Fruit fly (Drosophila melanogaster) whole organism, prepupa: ENCODE results near the gene ymp.

ENCODE experiments used
- Blimp-1 ChIP-seq: fragments of 200-800 bp; sonication (Bioruptor generic); optimal IDR thresholded peaks from 3 replicates; lab custom pipeline; 2017; ENCODE audit warnings: missing biosample characterization, missing genetic modification characterization, mild to moderate bottlenecking, moderate library complexity, missing genetic modification reagents
- CG10669 ChIP-seq: fragments of 200-800 bp; sonication (Bioruptor generic); optimal IDR thresholded peaks from 3 replicates; lab custom pipeline; 2018; ENCODE audit warnings: missing biosample characterization, mild to moderate bottlenecking, missing genetic modification characterization, moderate library complexity
- CG11294 ChIP-seq: fragments of 200-800 bp; sonication (Bioruptor generic); IDR thresholded peaks from 2 replicates; pipeline ENCODE4 v1.3.6; 2022; ENCODE audit warnings: missing biosample characterization, missing genetic modification characterization
- CG11762 ChIP-seq: fragments of 200-800 bp; sonication (Bioruptor generic); optimal IDR thresholded peaks from 3 replicates; lab custom pipeline; 2016; ENCODE audit warnings: missing biosample characterization, missing genetic modification characterization; ENCODE audit not compliant: insufficient read depth
- CG11902 ChIP-seq: fragments of 200-800 bp; sonication (Bioruptor generic); optimal IDR thresholded peaks from 3 replicates; lab custom pipeline; 2016; ENCODE audit warnings: missing biosample characterization, missing genetic modification characterization
- CG1621 ChIP-seq: fragments of 200-800 bp; sonication (Bioruptor generic); optimal IDR thresholded peaks from 3 replicates; lab custom pipeline; 2018; ENCODE audit warnings: missing biosample characterization, mild to moderate bottlenecking, missing genetic modification characterization
- CG16779 ChIP-seq: fragments of 200-800 bp; sonication (Bioruptor generic); optimal IDR thresholded peaks from 3 replicates; lab custom pipeline; 2017; ENCODE audit warnings: missing biosample characterization, mild to moderate bottlenecking, missing genetic modification characterization
- CG31627 ChIP-seq: fragments of 200-800 bp; sonication (Bioruptor generic); optimal IDR thresholded peaks from 3 replicates; lab custom pipeline; 2016; ENCODE audit warnings: missing biosample characterization, missing genetic modification characterization
- CG32006 ChIP-seq: fragments of 200-800 bp; sonication (Bioruptor generic); optimal IDR thresholded peaks from 3 replicates; lab custom pipeline; 2017; ENCODE audit warnings: missing biosample characterization, mild to moderate bottlenecking, missing genetic modification characterization
- CG3919 ChIP-seq: fragments of 200-800 bp; sonication (Bioruptor generic); optimal IDR thresholded peaks from 3 replicates; lab custom pipeline; 2016; ENCODE audit warnings: missing biosample characterization, missing genetic modification characterization
- CG4318 ChIP-seq: fragments of 200-800 bp; sonication (Bioruptor generic); optimal IDR thresholded peaks from 3 replicates; lab custom pipeline; 2017; ENCODE audit warnings: missing biosample characterization, mild to moderate bottlenecking, missing genetic modification characterization
- CG6163 ChIP-seq: fragments of 200-800 bp; sonication (Bioruptor generic); IDR thresholded peaks from 3 replicates; pipeline ENCODE4 v1.3.6; 2022; ENCODE audit warnings: missing biosample characterization, missing genetic modification characterization
- CG6276 ChIP-seq: fragments of 200-800 bp; sonication (Bioruptor generic); optimal IDR thresholded peaks from 2 replicates; lab custom pipeline; 2017; ENCODE audit warnings: missing biosample characterization, mild to moderate bottlenecking, missing genetic modification characterization
- CG6808 ChIP-seq: fragments of 200-800 bp; sonication (Bioruptor generic); optimal IDR thresholded peaks from 3 replicates; lab custom pipeline; 2017; ENCODE audit warnings: missing biosample characterization, missing genetic modification characterization, mild to moderate bottlenecking, moderate library complexity, missing genetic modification reagents
- CG6854 ChIP-seq: fragments of 200-800 bp; sonication (Bioruptor generic); optimal IDR thresholded peaks from 2 replicates; lab custom pipeline; 2017; ENCODE audit warnings: missing biosample characterization, mild to moderate bottlenecking, missing genetic modification characterization
- CG7368 ChIP-seq: fragments of 200-800 bp; sonication (Bioruptor generic); optimal IDR thresholded peaks from 3 replicates; lab custom pipeline; 2016; ENCODE audit warnings: missing biosample characterization, missing genetic modification characterization
- Eip78C ChIP-seq: fragments of 200-800 bp; sonication (Bioruptor generic); peaks from one replicate; lab custom pipeline; 2016; ENCODE audit warnings: missing biosample characterization, missing genetic modification characterization
- Eip93F ChIP-seq: fragments of 200-800 bp; sonication (Bioruptor generic); optimal IDR thresholded peaks from 2 replicates; lab custom pipeline; 2016; ENCODE audit warnings: missing biosample characterization, mild to moderate bottlenecking, missing genetic modification characterization
- Ets21C ChIP-seq: fragments of 200-800 bp; sonication (Bioruptor generic); optimal IDR thresholded peaks from 3 replicates; lab custom pipeline; 2016; ENCODE audit warnings: missing biosample characterization, missing genetic modification characterization
- Ets96B ChIP-seq: fragments of 200-800 bp; optimal IDR thresholded peaks from 2 replicates; lab custom pipeline; 2019; ENCODE audit warnings: missing biosample characterization, mild to moderate bottlenecking, missing genetic modification characterization, moderate library complexity
- Hr38 ChIP-seq: sonication (Bioruptor generic); optimal IDR thresholded peaks from 2 replicates; lab custom pipeline; 2016; ENCODE audit warnings: missing biosample characterization, missing genetic modification characterization
- Hr4 ChIP-seq: fragments of 200-800 bp; sonication (Bioruptor generic); optimal IDR thresholded peaks from 3 replicates; lab custom pipeline; 2016; ENCODE audit warnings: missing biosample characterization, missing genetic modification characterization
- Lpt ChIP-seq: fragments of 200-800 bp; sonication (Bioruptor generic); optimal IDR thresholded peaks from 3 replicates; lab custom pipeline; 2016; ENCODE audit warnings: missing biosample characterization, missing genetic modification characterization
- Met ChIP-seq: fragments of 200-800 bp; sonication (Bioruptor generic); optimal IDR thresholded peaks from 3 replicates; lab custom pipeline; 2016; ENCODE audit warnings: missing biosample characterization, missing genetic modification characterization
- OdsH ChIP-seq: fragments of 200-800 bp; sonication (Bioruptor generic); optimal IDR thresholded peaks from 3 replicates; lab custom pipeline; 2016; ENCODE audit warnings: missing biosample characterization, missing genetic modification characterization
- Smox ChIP-seq: fragments of 200-800 bp; sonication (Bioruptor generic); optimal IDR thresholded peaks from 3 replicates; lab custom pipeline; 2016; ENCODE audit warnings: missing biosample characterization, missing genetic modification characterization
- Sox102F ChIP-seq: fragments of 200-800 bp; sonication (Bioruptor generic); optimal IDR thresholded peaks from 2 replicates; lab custom pipeline; 2016; ENCODE audit warnings: missing biosample characterization, mild to moderate bottlenecking, missing genetic modification characterization
- Sox14 ChIP-seq: fragments of 200-800 bp; sonication (Bioruptor generic); optimal IDR thresholded peaks from 3 replicates; lab custom pipeline; 2016; ENCODE audit warnings: missing biosample characterization, missing genetic modification characterization
- Sox15 ChIP-seq: fragments of 200-800 bp; sonication (Bioruptor generic); optimal IDR thresholded peaks from 3 replicates; lab custom pipeline; 2016; ENCODE audit warnings: missing biosample characterization, missing genetic modification characterization
- achi ChIP-seq: fragments of 200-800 bp; sonication (Bioruptor generic); optimal IDR thresholded peaks from 3 replicates; lab custom pipeline; 2016; ENCODE audit warnings: missing biosample characterization, missing genetic modification characterization
- cyc ChIP-seq: fragments of 200-800 bp; sonication (Bioruptor generic); optimal IDR thresholded peaks from 3 replicates; lab custom pipeline; 2016; ENCODE audit warnings: missing biosample characterization, missing genetic modification characterization
- dsx ChIP-seq: fragments of 200-800 bp; optimal IDR thresholded peaks from 3 replicates; lab custom pipeline; 2019; ENCODE audit warnings: missing biosample characterization, mild to moderate bottlenecking, missing genetic modification characterization, moderate library complexity; ENCODE audit not compliant: poor library complexity, severe bottlenecking
- eg ChIP-seq: fragments of 200-800 bp; sonication (Bioruptor generic); IDR thresholded peaks from 3 replicates; pipeline ENCODE4 v1.3.6; 2022; ENCODE audit warnings: missing biosample characterization, missing genetic modification characterization
- fkh ChIP-seq: fragments of 200-800 bp; sonication (Bioruptor generic); optimal IDR thresholded peaks from 3 replicates; lab custom pipeline; 2017; ENCODE audit warnings: missing biosample characterization, mild to moderate bottlenecking, missing genetic modification characterization, moderate library complexity
- net ChIP-seq: fragments of 200-800 bp; sonication (Bioruptor generic); optimal IDR thresholded peaks from 3 replicates; lab custom pipeline; 2016; ENCODE audit warnings: missing biosample characterization, missing genetic modification characterization
- salr ChIP-seq, 2 experiments: fragments of 200-800 bp; sonication (Bioruptor generic); optimal IDR thresholded peaks; 3 replicates each; lab custom pipeline; 2016 to 2018; ENCODE audit warnings: missing biosample characterization in 2 of 2, missing genetic modification characterization in 2 of 2, mild to moderate bottlenecking in 1 of 2
- spab ChIP-seq: fragments of 200-800 bp; sonication (Bioruptor generic); optimal IDR thresholded peaks from 2 replicates; lab custom pipeline; 2017; ENCODE audit warnings: missing biosample characterization, mild to moderate bottlenecking, missing genetic modification characterization, missing genetic modification reagents
- ss ChIP-seq, 2 experiments: fragments of 200-800 bp; sonication (Bioruptor generic); optimal IDR thresholded peaks; 2 replicates in 1 of 2; 3 replicates in 1 of 2; lab custom pipeline; 2017 to 2018; ENCODE audit warnings: mild to moderate bottlenecking in 2 of 2, missing biosample characterization in 2 of 2, missing genetic modification characterization in 2 of 2, moderate library complexity in 1 of 2
- svp ChIP-seq: fragments of 200-800 bp; sonication (Bioruptor generic); peaks from one replicate; lab custom pipeline; 2016; ENCODE audit warnings: missing biosample characterization, missing genetic modification characterization

The ymp gene

DNA sequence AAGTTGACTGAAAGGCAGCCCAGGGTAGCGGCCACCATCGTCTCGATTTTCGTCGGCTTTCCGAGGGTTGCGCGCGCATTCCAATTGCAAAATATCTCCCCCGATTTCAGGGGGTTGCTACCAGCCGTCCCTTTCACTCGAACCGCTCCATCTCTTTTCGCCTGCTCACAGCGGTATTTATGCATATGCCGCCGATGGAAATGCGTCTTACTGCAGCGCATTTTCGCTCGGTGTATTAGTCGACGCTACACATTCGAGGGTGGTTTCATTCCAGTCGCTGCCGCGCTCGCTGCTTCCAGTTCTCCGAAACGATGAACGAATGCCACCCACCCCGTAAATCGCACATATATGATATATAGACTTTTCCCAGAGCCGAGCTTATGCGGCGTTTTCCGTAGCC lies 19.8 kb downstream of the ymp start:
- TF ChIP-seq CG16779 (tag; lab: Kevin White, UChicago) (no peak), CG7368 (no peak), spab (GFP tag; lab: Kevin White, UChicago) (no peak), svp (GFP tag; lab: Kevin White, UChicago) (peak; percentile 60), CG10669 (GFP tag; lab: Kevin White, UChicago) (no peak), OdsH (GFP tag; lab: Kevin White, UChicago) (no peak), net (no peak)

DNA sequence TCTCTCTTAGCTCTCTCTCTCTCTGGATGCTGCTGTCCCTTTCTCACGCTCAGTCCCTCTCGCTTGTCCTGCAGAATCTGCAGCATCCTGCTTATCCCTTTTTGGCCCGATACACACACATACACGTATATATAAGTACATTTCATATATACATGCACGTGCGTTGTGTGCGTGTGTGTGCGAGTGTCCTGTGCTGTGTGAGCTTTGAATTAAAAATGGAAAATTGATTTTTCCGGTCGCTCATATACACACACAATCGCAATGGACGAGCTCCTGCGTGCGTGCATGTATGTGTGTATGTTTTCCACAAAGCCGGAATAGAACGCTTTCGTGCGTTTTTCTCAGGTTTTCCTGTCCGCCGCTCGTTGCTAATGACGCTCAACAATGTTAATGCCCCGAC lies 20.4 kb downstream of the ymp start:
- TF ChIP-seq Sox102F (no peak), salr (GFP tag; optimal IDR thresholded peaks at IDR 0.05; lab: Kevin White, UChicago) (no peak), svp (GFP tag; lab: Kevin White, UChicago) (no peak), Hr4 (GFP tag; lab: Kevin White, UChicago) (no peak), Ets21C (GFP tag; lab: Kevin White, UChicago) (no peak), Smox (no peak), CG32006 (GFP tag; lab: Kevin White, UChicago) (no peak), Met (GFP tag; lab: Kevin White, UChicago) (no peak)

DNA sequence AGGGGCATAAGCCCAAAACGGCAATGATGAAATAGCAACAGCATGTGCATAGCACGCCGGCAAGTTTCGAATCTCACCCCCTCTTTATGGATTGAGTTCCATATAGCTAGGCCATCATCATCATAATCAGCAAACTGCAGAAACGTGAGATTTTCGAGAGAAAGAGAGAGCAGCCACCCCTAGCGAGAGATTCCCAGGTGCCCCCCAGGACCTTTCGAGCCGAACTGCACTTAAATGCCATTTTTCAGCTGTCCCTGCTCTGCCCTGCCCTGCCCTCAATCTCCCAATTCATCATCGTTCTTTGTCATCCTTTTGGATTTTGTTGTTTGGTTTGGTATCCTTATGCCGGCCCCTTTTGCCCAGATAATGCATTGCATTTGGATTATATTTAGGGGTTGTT lies 21.2 kb downstream of the ymp start:
- TF ChIP-seq Sox14 (GFP tag; lab: Kevin White, UChicago) (no peak), Eip93F (GFP tag; lab: Kevin White, UChicago) (no peak), CG4318 (GFP tag; lab: Kevin White, UChicago) (no peak), ss (GFP tag; optimal IDR thresholded peaks at IDR 0.05; lab: Kevin White, UChicago) (no peak), Ets96B (tag; lab: Kevin White, UChicago) (no peak), Hr4 (GFP tag; lab: Kevin White, UChicago) (no peak), Smox (no peak), CG11902 (GFP tag; lab: Kevin White, UChicago) (no peak), svp (GFP tag; lab: Kevin White, UChicago) (no peak), Lpt (no peak), CG6276 (GFP tag; lab: Kevin White, UChicago) (no peak), CG6163 (GFP tag; lab: Robert Waterston, UW) (no peak), CG6808 (GFP tag; lab: Kevin White, UChicago) (no peak), dsx (GFP tag; lab: Kevin White, UChicago) (no peak)

DNA sequence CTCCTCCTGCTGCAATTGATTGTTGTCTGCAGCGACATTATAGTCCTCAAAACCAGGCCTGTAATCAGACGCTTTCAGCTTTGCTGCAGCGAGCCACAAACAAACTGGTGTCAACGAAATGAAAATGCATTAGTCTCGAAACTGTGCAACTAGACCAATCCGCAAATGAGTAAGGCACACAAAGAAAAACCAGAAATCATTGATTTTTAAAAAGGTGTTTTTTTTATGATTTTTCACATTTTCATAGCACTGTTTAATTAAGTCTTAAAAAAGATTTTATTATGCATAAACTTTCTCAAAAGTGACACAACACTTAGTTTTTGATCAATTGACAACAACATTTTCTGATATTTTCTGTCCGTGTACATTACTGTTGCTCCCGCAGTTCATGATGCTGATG lies 25.8 kb downstream of the ymp start, which contains the start of gene CG4582:
Gene CG4582, minus strand, starts transcription at position 101 of the 400 bp plus-strand sequence.
- TF ChIP-seq cyc (GFP tag; lab: Kevin White, UChicago), result no peak
- TF ChIP-seq CG6854 (GFP tag; lab: Kevin White, UChicago), result no peak
- no peak for TF ChIP-seq CG1621 (tag; lab: Kevin White, UChicago)
- no peak for TF ChIP-seq eg (GFP tag; lab: Robert Waterston, UW)
- no peak for TF ChIP-seq Eip93F (GFP tag; lab: Kevin White, UChicago)
- TF ChIP-seq, all 60 proteins: peak for 0

DNA sequence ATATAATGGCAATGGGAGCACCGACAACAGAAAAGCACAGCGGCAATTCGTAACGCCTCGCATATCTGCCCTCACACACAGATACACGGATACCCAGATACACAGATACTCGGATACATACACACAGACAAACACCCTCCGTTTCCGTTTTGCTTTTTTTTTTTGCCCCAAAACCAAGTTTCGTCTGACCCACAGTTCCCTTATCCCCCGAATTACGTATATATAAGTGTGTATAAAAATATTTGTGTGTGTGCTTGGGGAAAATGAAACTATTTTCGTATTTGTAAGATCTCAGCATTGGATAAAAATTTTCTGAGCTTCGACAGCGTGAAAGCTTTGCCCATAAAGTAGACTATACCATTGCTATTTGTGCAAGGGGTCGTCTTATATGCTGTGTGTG lies 49.6 kb downstream of the ymp start:
- TF ChIP-seq Eip78C (GFP tag; lab: Kevin White, UChicago), result peak; percentile 50
- no peak for TF ChIP-seq CG32006 (GFP tag; lab: Kevin White, UChicago)

DNA sequence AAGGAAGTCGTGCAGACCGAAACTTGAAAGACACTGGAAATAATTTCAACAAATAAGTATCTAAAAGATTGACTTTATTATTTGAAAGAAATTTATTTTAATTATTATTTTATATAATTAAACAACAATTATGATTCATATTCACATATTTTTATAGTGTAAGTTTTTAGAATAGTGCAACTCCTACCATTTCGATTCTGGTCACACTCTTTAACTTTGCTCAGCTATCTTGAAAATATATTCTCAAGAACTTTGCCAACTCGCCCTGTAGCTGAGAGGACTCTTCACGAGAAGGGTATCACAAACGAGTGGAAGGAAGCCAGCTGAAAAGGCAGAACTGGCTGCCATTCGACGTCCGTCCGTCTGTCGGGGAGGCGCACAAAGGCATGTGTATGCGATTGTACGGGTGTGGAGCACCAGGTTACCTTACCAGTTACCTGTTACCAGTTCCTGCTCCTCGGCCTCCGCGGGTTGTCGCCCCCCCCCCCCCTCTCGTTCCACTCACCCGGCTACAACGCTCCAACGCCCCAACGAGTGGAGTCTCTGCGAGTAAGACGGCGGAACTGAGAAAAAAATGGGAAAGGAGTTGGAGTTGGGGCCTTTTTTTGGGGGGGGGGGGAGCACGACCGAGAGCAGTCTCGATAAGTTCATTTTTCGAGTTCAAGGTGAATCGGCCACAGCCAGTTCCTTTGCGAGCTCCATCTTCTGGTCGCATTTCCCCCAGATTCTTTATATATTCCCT lies 53.4 kb downstream of the ymp start:
- peak; percentile 81 for TF ChIP-seq CG6163 (GFP tag; lab: Robert Waterston, UW)
- peak; percentile 89 for TF ChIP-seq achi (GFP tag; lab: Kevin White, UChicago)
- no peak for TF ChIP-seq fkh (GFP tag; lab: Kevin White, UChicago)
- TF ChIP-seq Sox15 (GFP tag; lab: Kevin White, UChicago), result peak; percentile 86
- no peak for TF ChIP-seq Hr38 (GFP tag; lab: Kevin White, UChicago)
- peak; percentile 82 for TF ChIP-seq CG31627 (GFP tag; lab: Kevin White, UChicago)
- TF ChIP-seq CG7368, result peak; percentile 80
- peak; percentile 89 for TF ChIP-seq dsx (GFP tag; lab: Kevin White, UChicago)
- TF ChIP-seq CG6808 (GFP tag; lab: Kevin White, UChicago), result peak; percentile 85
- peak; percentile 92 for TF ChIP-seq CG3919 (GFP tag; lab: Kevin White, UChicago)
- TF ChIP-seq CG16779 (tag; lab: Kevin White, UChicago), result peak; percentile 88
- peak; percentile 95 for TF ChIP-seq CG32006 (GFP tag; lab: Kevin White, UChicago)
- TF ChIP-seq CG10669 (GFP tag; lab: Kevin White, UChicago), result peak; percentile 90
- TF ChIP-seq Ets96B (tag; lab: Kevin White, UChicago), result peak; percentile 90
- peak; percentile 95 for TF ChIP-seq Eip78C (GFP tag; lab: Kevin White, UChicago)
- TF ChIP-seq Blimp-1, result peak; percentile 60
- no peak for TF ChIP-seq CG11294 (GFP tag; lab: Robert Waterston, UW)
- TF ChIP-seq svp (GFP tag; lab: Kevin White, UChicago), result peak; percentile 83
- TF ChIP-seq CG11762 (GFP tag; lab: Kevin White, UChicago), result peak; percentile 86
